Fruit fly (Drosophila melanogaster) whole organism, embryonic: Measurements from ENCODE around the gene Spc25.

ENCODE experiments used
- Ada2b ChIP-seq: fragments of 200-800 bp; sonication (Bioruptor generic); IDR thresholded peaks from 2 replicates; pipeline ENCODE4 v1.3.6; 2022; ENCODE audit warnings: missing biosample characterization, missing genetic modification characterization
- Aef1 ChIP-seq: fragments of 200-800 bp; sonication (Bioruptor generic); IDR thresholded peaks from 3 replicates; pipeline ENCODE4 v1.3.6; 2022; ENCODE audit warnings: missing biosample characterization, missing genetic modification characterization
- C15 ChIP-seq: fragments of 200-800 bp; sonication (Bioruptor generic); IDR thresholded peaks from 3 replicates; pipeline ENCODE4 v1.3.6; 2022; ENCODE audit warnings: missing biosample characterization, missing genetic modification characterization
- CG11247 ChIP-seq: fragments of 200-800 bp; sonication (Bioruptor generic); IDR thresholded peaks from 2 replicates; pipeline ENCODE4 v1.3.6; 2022; ENCODE audit warnings: missing biosample characterization, missing genetic modification characterization
- CG11723 ChIP-seq: fragments of 200-800 bp; sonication (Bioruptor generic); optimal IDR thresholded peaks from 2 replicates; lab custom pipeline; 2017; ENCODE audit warnings: missing biosample characterization, mild to moderate bottlenecking, missing genetic modification characterization
- CG12236 ChIP-seq: fragments of 200-800 bp; sonication (Bioruptor generic); optimal IDR thresholded peaks from 2 replicates; lab custom pipeline; 2016; ENCODE audit warnings: missing biosample characterization, missing genetic modification characterization
- CG12744 ChIP-seq: fragments of 200-800 bp; sonication (Bioruptor generic); optimal IDR thresholded peaks from 2 replicates; lab custom pipeline; 2016; ENCODE audit warnings: missing biosample characterization, missing genetic modification characterization
- CG15601 ChIP-seq: fragments of 200-800 bp; sonication (Bioruptor generic); optimal IDR thresholded peaks from 3 replicates; lab custom pipeline; 2019; ENCODE audit warnings: missing biosample characterization, mild to moderate bottlenecking, missing genetic modification characterization, moderate library complexity
- CG17328 ChIP-seq: fragments of 200-800 bp; sonication (Bioruptor generic); IDR thresholded peaks from 2 replicates; pipeline ENCODE4 v1.3.6; 2022; ENCODE audit warnings: missing biosample characterization, missing genetic modification characterization
- CG30020 ChIP-seq: fragments of 200-800 bp; optimal IDR thresholded peaks from 2 replicates; lab custom pipeline; 2019; ENCODE audit warnings: missing biosample characterization, mild to moderate bottlenecking, missing genetic modification characterization, moderate library complexity
- CG4360 ChIP-seq: fragments of 200-800 bp; sonication (Bioruptor generic); IDR thresholded peaks from 2 replicates; pipeline ENCODE4 v1.3.6; 2022; ENCODE audit warnings: missing biosample characterization, missing genetic modification characterization
- CG6791 ChIP-seq: fragments of 200-800 bp; sonication (Bioruptor generic); IDR thresholded peaks from 3 replicates; pipeline ENCODE4 v1.3.6; 2022; ENCODE audit warnings: missing biosample characterization, missing genetic modification characterization; ENCODE audit not compliant: partially characterized antibody
- CG7556 ChIP-seq: fragments of 200-800 bp; sonication (Bioruptor generic); optimal IDR thresholded peaks from 2 replicates; lab custom pipeline; 2017; ENCODE audit warnings: missing biosample characterization, mild to moderate bottlenecking, missing genetic modification characterization
- CG8765 ChIP-seq: fragments of 200-800 bp; sonication (Bioruptor generic); IDR thresholded peaks from 2 replicates; pipeline ENCODE4 v1.3.6; 2022; ENCODE audit warnings: missing biosample characterization, missing genetic modification characterization
- CG9437 ChIP-seq: fragments of 200-800 bp; sonication (Bioruptor generic); optimal IDR thresholded peaks from 2 replicates; lab custom pipeline; 2018; ENCODE audit warnings: missing biosample characterization, mild to moderate bottlenecking, missing genetic modification characterization
- CG9932 ChIP-seq: fragments of 200-800 bp; sonication (Bioruptor generic); IDR thresholded peaks from 2 replicates; pipeline ENCODE4 v1.3.6; 2022; ENCODE audit warnings: missing biosample characterization, missing genetic modification characterization
- Ets65A ChIP-seq: fragments of 200-800 bp; sonication (Bioruptor generic); peaks from one replicate; lab custom pipeline; 2016; ENCODE audit warnings: missing biosample characterization, missing genetic modification characterization
- Fer3 ChIP-seq: fragments of 200-800 bp; sonication (Bioruptor generic); optimal IDR thresholded peaks from 2 replicates; lab custom pipeline; 2018; ENCODE audit warnings: missing biosample characterization, mild to moderate bottlenecking, missing genetic modification characterization, moderate library complexity
- GATAe ChIP-seq: fragments of 200-800 bp; sonication (Bioruptor generic); conservative IDR thresholded peaks from 2 replicates; pipeline ENCODE4 v1.3.6; 2022; ENCODE audit warnings: missing biosample characterization, missing genetic modification characterization
- Gug ChIP-seq: fragments of 200-800 bp; sonication (Bioruptor generic); IDR thresholded peaks from 4 replicates; pipeline ENCODE4 v1.3.6; 2022; ENCODE audit warnings: missing biosample characterization, missing genetic modification characterization
- Hsf ChIP-seq: fragments of 200-800 bp; sonication (Bioruptor generic); optimal IDR thresholded peaks from 3 replicates; lab custom pipeline; 2016; ENCODE audit warnings: missing biosample characterization, missing genetic modification characterization
- Jarid2 ChIP-seq: fragments of 200-800 bp; sonication (Bioruptor generic); optimal IDR thresholded peaks from 3 replicates; lab custom pipeline; 2017; ENCODE audit warnings: mild to moderate bottlenecking, missing biosample characterization, missing genetic modification reagents, missing genetic modification characterization
- MBD-R2 ChIP-seq: fragments of 200-800 bp; sonication (Bioruptor generic); IDR thresholded peaks from 2 replicates; pipeline ENCODE4 v1.3.6; 2022; ENCODE audit warnings: missing biosample characterization, missing genetic modification characterization
- Mad ChIP-seq: fragments of 200-800 bp; sonication (Bioruptor generic); optimal IDR thresholded peaks from 2 replicates; lab custom pipeline; 2016; ENCODE audit warnings: missing biosample characterization, missing genetic modification characterization
- NC2β ChIP-seq: fragments of 200-800 bp; sonication (Bioruptor generic); optimal IDR thresholded peaks from 2 replicates; lab custom pipeline; 2016; ENCODE audit warnings: missing biosample characterization, missing genetic modification characterization
- NFAT ChIP-seq: fragments of 200-800 bp; sonication (Bioruptor generic); IDR thresholded peaks from 2 replicates; pipeline ENCODE4 v1.3.6; 2022; ENCODE audit warnings: missing biosample characterization, missing genetic modification characterization
- PHDP ChIP-seq: fragments of 200-800 bp; sonication (Bioruptor generic); optimal IDR thresholded peaks from 3 replicates; lab custom pipeline; 2018; ENCODE audit warnings: missing biosample characterization, mild to moderate bottlenecking, missing genetic modification characterization, moderate library complexity
- Six4 ChIP-seq: fragments of 200-800 bp; sonication (Bioruptor generic); optimal IDR thresholded peaks from 2 replicates; lab custom pipeline; 2016; ENCODE audit warnings: missing biosample characterization, missing genetic modification characterization
- Tbp ChIP-seq: fragments of >200 bp; optimal IDR thresholded peaks from 2 replicates; lab custom pipeline; 2018; ENCODE audit warnings: missing biosample characterization, missing genetic modification characterization
- az2 ChIP-seq: fragments of 200-800 bp; sonication (Bioruptor generic); optimal IDR thresholded peaks from 3 replicates; lab custom pipeline; 2016; ENCODE audit warnings: missing biosample characterization, missing genetic modification characterization
- cg ChIP-seq: fragments of 200-800 bp; sonication (Bioruptor generic); optimal IDR thresholded peaks from 3 replicates; lab custom pipeline; 2019; ENCODE audit warnings: missing biosample characterization, mild to moderate bottlenecking, missing genetic modification characterization, moderate library complexity
- dati ChIP-seq: fragments of 200-800 bp; sonication (Bioruptor generic); IDR thresholded peaks from 2 replicates; pipeline ENCODE4 v1.3.6; 2022; ENCODE audit warnings: missing biosample characterization, missing genetic modification characterization
- dimm ChIP-seq: fragments of 200-800 bp; sonication (Bioruptor generic); IDR thresholded peaks from 2 replicates; pipeline ENCODE4 v1.3.6; 2022; ENCODE audit warnings: missing biosample characterization, missing genetic modification characterization
- fd102C ChIP-seq: fragments of 200-800 bp; sonication (Bioruptor generic); optimal IDR thresholded peaks from 2 replicates; lab custom pipeline; 2018; ENCODE audit warnings: missing biosample characterization, mild to moderate bottlenecking, missing genetic modification characterization, moderate library complexity
- gcm2 ChIP-seq: fragments of 200-800 bp; sonication (Bioruptor generic); optimal IDR thresholded peaks from 2 replicates; lab custom pipeline; 2016; ENCODE audit warnings: missing biosample characterization, missing genetic modification characterization
- gro ChIP-seq: fragments of 200-800 bp; sonication (Bioruptor generic); optimal IDR thresholded peaks from 2 replicates; lab custom pipeline; 2016; ENCODE audit warnings: missing biosample characterization, missing genetic modification characterization
- gt ChIP-seq: fragments of 200-800 bp; sonication (Bioruptor generic); IDR thresholded peaks from 2 replicates; pipeline ENCODE4 v1.3.6; 2022; ENCODE audit warnings: missing biosample characterization, missing genetic modification characterization
- hkb ChIP-seq, 2 experiments: fragments of 200-800 bp in 1 of 2; fragments of >200 bp in 1 of 2; sonication (Bioruptor generic) in 1 of 2; IDR thresholded peaks in 1 of 2; optimal IDR thresholded peaks in 1 of 2; 2 replicates each; pipeline versions ENCODE4 v1.3.6 to Lab custom; 2017 to 2022; ENCODE audit warnings: missing biosample characterization in 1 of 2, missing genetic modification characterization in 1 of 2
- ken ChIP-seq: fragments of 200-800 bp; sonication (Bioruptor generic); IDR thresholded peaks from 3 replicates; pipeline ENCODE4 v1.3.6; 2022; ENCODE audit warnings: missing biosample characterization, missing genetic modification characterization
- luna ChIP-seq: fragments of 200-800 bp; sonication (Bioruptor generic); optimal IDR thresholded peaks from 2 replicates; lab custom pipeline; 2016; ENCODE audit warnings: missing biosample characterization, missing genetic modification characterization
- nau ChIP-seq: fragments of 200-800 bp; sonication (Bioruptor generic); optimal IDR thresholded peaks from 3 replicates; lab custom pipeline; 2017; ENCODE audit warnings: missing biosample characterization, mild to moderate bottlenecking, missing genetic modification characterization, missing genetic modification reagents
- onecut ChIP-seq: fragments of 200-800 bp; sonication (Bioruptor generic); IDR thresholded peaks from 2 replicates; pipeline ENCODE4 v1.3.6; 2022; ENCODE audit warnings: missing biosample characterization, missing genetic modification characterization
- pan ChIP-seq, 4 experiments: fragments of >200 bp in 3 of 4; fragments of 200-800 bp in 1 of 4; sonication (Bioruptor generic) in 1 of 4; optimal IDR thresholded peaks in 3 of 4; IDR thresholded peaks in 1 of 4; 2 replicates each; pipeline versions ENCODE4 v1.3.6 to Lab custom; 2017 to 2022; ENCODE audit warnings: missing biosample characterization in 2 of 4, missing genetic modification characterization in 2 of 4, mixed read lengths in 1 of 4
- salm ChIP-seq: fragments of 200-800 bp; sonication (Bioruptor generic); optimal IDR thresholded peaks from 2 replicates; lab custom pipeline; 2018; ENCODE audit warnings: missing biosample characterization, mild to moderate bottlenecking, missing genetic modification characterization
- sc ChIP-seq, 3 experiments: fragments of >200 bp in 2 of 3; fragments of 200-800 bp in 1 of 3; sonication (Bioruptor generic) in 1 of 3; optimal IDR thresholded peaks; 2 replicates in 2 of 3; 3 replicates in 1 of 3; lab custom pipeline; 2017; ENCODE audit warnings: mild to moderate bottlenecking in 1 of 3, missing biosample characterization in 1 of 3, missing genetic modification characterization in 1 of 3, missing genetic modification reagents in 1 of 3
- tna ChIP-seq: fragments of 200-800 bp; sonication (Bioruptor generic); IDR thresholded peaks from 2 replicates; pipeline ENCODE4 v1.3.6; 2022; ENCODE audit warnings: missing biosample characterization, missing genetic modification characterization; ENCODE audit not compliant: partially characterized antibody
- tup ChIP-seq: fragments of 200-800 bp; sonication (Bioruptor generic); optimal IDR thresholded peaks from 2 replicates; lab custom pipeline; 2016; ENCODE audit warnings: missing biosample characterization, mild to moderate bottlenecking, missing genetic modification characterization, moderate library complexity
- zf30C ChIP-seq: fragments of 200-800 bp; sonication (Bioruptor generic); optimal IDR thresholded peaks from 3 replicates; lab custom pipeline; 2018; ENCODE audit warnings: missing biosample characterization, mild to moderate bottlenecking, missing genetic modification characterization

The Spc25 gene

dm6 chr3R:12982167-12982981 is 20.8 kb downstream of the Spc25 start (continued):
- TF ChIP-seq Aef1 (GFP tag; lab: Robert Waterston, UW) = peak; percentile 71
- TF ChIP-seq Fer3 (tag; lab: Kevin White, UChicago) = peak; percentile 70
- TF ChIP-seq CG30020 (tag; lab: Kevin White, UChicago) = peak; percentile 24
- peak; percentile 55; the same call in 1 of the 2 replicates for TF ChIP-seq onecut (GFP tag; lab: Robert Waterston, UW)
- TF ChIP-seq CG9437 (GFP tag; lab: Kevin White, UChicago) = peak; percentile 72
- TF ChIP-seq GATAe (GFP tag; lab: Robert Waterston, UW) = no peak
- 0 out of 2 replicates have a peak, but pooled peaks have one; percentile 24 for TF ChIP-seq MBD-R2 (GFP tag; lab: Robert Waterston, UW)
- TF ChIP-seq CG7556 = peak; percentile 75
- peak; percentile 20 for TF ChIP-seq CG15601 (tag; lab: Kevin White, UChicago)
- TF ChIP-seq zf30C (GFP tag; lab: Kevin White, UChicago) = no peak
- no peak for TF ChIP-seq C15 (GFP tag; lab: Robert Waterston, UW)
- 0 out of 2 replicates have a peak, but pooled peaks have one; percentile 46 for TF ChIP-seq CG11247
- TF ChIP-seq pan (optimal IDR thresholded peaks at IDR 0.05; lab: Kevin White, UChicago) = no peak
- TF ChIP-seq pan (GFP tag; optimal IDR thresholded peaks at IDR 0.05 in 1 of 2, IDR thresholded peaks at IDR 0.05 in 1 of 2) = peak in 1 of 2 experiments; percentile 64
- peak; percentile 95 for TF ChIP-seq cg (GFP tag; lab: Kevin White, UChicago)
- TF ChIP-seq Jarid2 = no peak
- TF ChIP-seq NFAT (GFP tag; lab: Robert Waterston, UW) = peak; percentile 52; the same call in 1 of the 2 replicates
- TF ChIP-seq CG12744 (GFP tag; lab: Kevin White, UChicago) = no peak
- no peak; the same call in 2 of the 3 replicates for TF ChIP-seq ken (GFP tag; lab: Robert Waterston, UW)
- TF ChIP-seq sc (optimal IDR thresholded peaks at IDR 0.05; lab: Kevin White, UChicago) = no peak
- peak; percentile 12 for TF ChIP-seq sc (GFP tag; optimal IDR thresholded peaks at IDR 0.05; lab: Kevin White, UChicago)
- no peak for TF ChIP-seq CG6791 (GFP tag; lab: Robert Waterston, UW)
- TF ChIP-seq fd102C = no peak
- TF ChIP-seq Mad (GFP tag; lab: Kevin White, UChicago) = peak; percentile 16
- peak; percentile 2 for TF ChIP-seq CG12236 (GFP tag; lab: Kevin White, UChicago)
- TF ChIP-seq NC2β (GFP tag; lab: Kevin White, UChicago) = peak; percentile 1
- no peak for TF ChIP-seq gro (GFP tag; lab: Kevin White, UChicago)
- TF ChIP-seq CG4360 (GFP tag; lab: Robert Waterston, UW) = no peak
- TF ChIP-seq Six4 (GFP tag; lab: Kevin White, UChicago) = no peak
- TF ChIP-seq Ada2b = peak; percentile 59
- no peak for TF ChIP-seq gt (GFP tag; lab: Robert Waterston, UW)
- TF ChIP-seq hkb (optimal IDR thresholded peaks at IDR 0.05; lab: Kevin White, UChicago) = no peak
- peak; percentile 82; the same call in 1 of the 2 replicates for TF ChIP-seq hkb (GFP tag; IDR thresholded peaks at IDR 0.05; lab: Robert Waterston, UW)
- no peak for TF ChIP-seq nau (GFP tag; lab: Kevin White, UChicago)
- peak; percentile 52 for TF ChIP-seq CG11723
- no peak for TF ChIP-seq dati (GFP tag; lab: Robert Waterston, UW)
- TF ChIP-seq PHDP (tag; lab: Kevin White, UChicago) = peak; percentile 83
- no peak for TF ChIP-seq tna (GFP tag; lab: Robert Waterston, UW)
- TF ChIP-seq Tbp (GFP tag; lab: Kevin White, UChicago) = no peak
- peak; percentile 27 for TF ChIP-seq tup
- TF ChIP-seq CG17328 (GFP tag; lab: Robert Waterston, UW) = peak; percentile 57; the same call in 1 of the 2 replicates
- peak; percentile 58 for TF ChIP-seq Hsf (GFP tag; lab: Kevin White, UChicago)
- TF ChIP-seq gcm2 = peak; percentile 72
- TF ChIP-seq dimm = 0 out of 2 replicates have a peak, but pooled peaks have one; percentile 23
- TF ChIP-seq CG9932 (GFP tag; lab: Robert Waterston, UW) = peak; percentile 81
- no peak for TF ChIP-seq salm (tag; lab: Kevin White, UChicago)
- peak; percentile 77 for TF ChIP-seq az2 (GFP tag; lab: Kevin White, UChicago)
- TF ChIP-seq luna (GFP tag; lab: Kevin White, UChicago) = no peak
- no peak for TF ChIP-seq CG8765
- TF ChIP-seq Ets65A (GFP tag; lab: Kevin White, UChicago) = peak; percentile 89
- TF ChIP-seq Gug (GFP tag; lab: Robert Waterston, UW) = no peak
